Fruit fly (Drosophila melanogaster) whole organism, embryonic: Measurements from ENCODE around the gene Lrr47.

Experiments
- Adf1 ChIP-seq: fragments of 200-800 bp; sonication (Bioruptor generic); IDR thresholded peaks from 2 replicates; pipeline ENCODE4 v1.3.6; 2022; ENCODE audit warnings: missing biosample characterization, missing genetic modification characterization
- CG10267 ChIP-seq: fragments of 200-800 bp; sonication (Bioruptor generic); optimal IDR thresholded peaks from 2 replicates; lab custom pipeline; 2018; ENCODE audit warnings: missing biosample characterization, mild to moderate bottlenecking, missing genetic modification characterization, moderate library complexity
- CG12659 ChIP-seq: fragments of 200-800 bp; sonication (Bioruptor generic); optimal IDR thresholded peaks from 3 replicates; lab custom pipeline; 2017; ENCODE audit warnings: mild to moderate bottlenecking, missing biosample characterization, missing genetic modification reagents, missing genetic modification characterization
- CG12744 ChIP-seq: fragments of 200-800 bp; sonication (Bioruptor generic); optimal IDR thresholded peaks from 2 replicates; lab custom pipeline; 2016; ENCODE audit warnings: missing biosample characterization, missing genetic modification characterization
- CG13775 ChIP-seq: fragments of 200-800 bp; sonication (Bioruptor generic); optimal IDR thresholded peaks from 3 replicates; lab custom pipeline; 2017; ENCODE audit warnings: missing biosample characterization, mild to moderate bottlenecking, missing genetic modification characterization
- CG17328 ChIP-seq: fragments of 200-800 bp; sonication (Bioruptor generic); IDR thresholded peaks from 2 replicates; pipeline ENCODE4 v1.3.6; 2022; ENCODE audit warnings: missing biosample characterization, missing genetic modification characterization
- CG18619 ChIP-seq: fragments of 200-800 bp; sonication (Bioruptor generic); optimal IDR thresholded peaks from 3 replicates; lab custom pipeline; 2017; ENCODE audit warnings: missing biosample characterization, mild to moderate bottlenecking, missing genetic modification characterization
- CG2875 ChIP-seq: fragments of 200-800 bp; sonication (Bioruptor generic); optimal IDR thresholded peaks from 2 replicates; lab custom pipeline; 2017; ENCODE audit warnings: missing biosample characterization, mild to moderate bottlenecking, missing genetic modification characterization, missing genetic modification reagents
- CG3407 ChIP-seq: fragments of 200-800 bp; sonication (Bioruptor generic); optimal IDR thresholded peaks from 2 replicates; lab custom pipeline; 2018; ENCODE audit warnings: missing biosample characterization, mild to moderate bottlenecking, missing genetic modification characterization
- CG34224 ChIP-seq: fragments of 200-800 bp; sonication (Bioruptor generic); IDR thresholded peaks from 3 replicates; pipeline ENCODE4 v1.3.6; 2022; ENCODE audit warnings: missing biosample characterization, missing genetic modification characterization; ENCODE audit not compliant: partially characterized antibody
- CG42726 ChIP-seq: fragments of 200-800 bp; sonication (Bioruptor generic); IDR thresholded peaks from 2 replicates; pipeline ENCODE4 v1.3.6; 2022; ENCODE audit warnings: missing biosample characterization, missing genetic modification characterization; ENCODE audit not compliant: partially characterized antibody
- CG4617 ChIP-seq: fragments of 200-800 bp; sonication (Bioruptor generic); optimal IDR thresholded peaks from 3 replicates; lab custom pipeline; 2016; ENCODE audit warnings: missing biosample characterization, missing genetic modification characterization, borderline replicate concordance
- CG6683 ChIP-seq: fragments of 200-800 bp; sonication (Bioruptor generic); optimal IDR thresholded peaks from 2 replicates; lab custom pipeline; 2017; ENCODE audit warnings: missing biosample characterization, mild to moderate bottlenecking, missing genetic modification characterization, missing genetic modification reagents
- CG7357 ChIP-seq: fragments of 200-800 bp; sonication (Bioruptor generic); IDR thresholded peaks from 3 replicates; pipeline ENCODE4 v1.3.6; 2022; ENCODE audit warnings: missing biosample characterization, missing genetic modification characterization
- CG7372 ChIP-seq: fragments of 200-800 bp; sonication (Bioruptor generic); IDR thresholded peaks from 2 replicates; pipeline ENCODE4 v1.3.6; 2022; ENCODE audit warnings: missing biosample characterization, missing genetic modification characterization
- CG7556 ChIP-seq: fragments of 200-800 bp; sonication (Bioruptor generic); optimal IDR thresholded peaks from 2 replicates; lab custom pipeline; 2017; ENCODE audit warnings: missing biosample characterization, mild to moderate bottlenecking, missing genetic modification characterization
- CG7839 ChIP-seq: fragments of 200-800 bp; sonication (Bioruptor generic); optimal IDR thresholded peaks from 3 replicates; lab custom pipeline; 2018; ENCODE audit warnings: missing biosample characterization, mild to moderate bottlenecking, missing genetic modification characterization, moderate library complexity
- CG9215 ChIP-seq: fragments of 200-800 bp; sonication (Bioruptor generic); IDR thresholded peaks from 2 replicates; pipeline ENCODE4 v1.3.6; 2022; ENCODE audit warnings: missing biosample characterization, missing genetic modification characterization
- CHES-1-like ChIP-seq: fragments of 200-800 bp; sonication (Bioruptor generic); optimal IDR thresholded peaks from 2 replicates; lab custom pipeline; 2016; ENCODE audit warnings: missing biosample characterization, missing genetic modification characterization
- CTCF ChIP-seq: fragments of 200-800 bp; sonication (Bioruptor generic); optimal IDR thresholded peaks from 2 replicates; lab custom pipeline; 2017; ENCODE audit warnings: missing biosample characterization, mild to moderate bottlenecking, missing genetic modification characterization, moderate library complexity
- Chrac-16 ChIP-seq: fragments of 200-800 bp; sonication (Bioruptor generic); optimal IDR thresholded peaks from 3 replicates; lab custom pipeline; 2016; ENCODE audit warnings: missing biosample characterization, missing genetic modification characterization
- Dfd ChIP-seq, 2 experiments: fragments of >200 bp; optimal IDR thresholded peaks; 2 replicates each; lab custom pipeline; 2017; ENCODE audit warnings: missing biosample characterization in 2 of 2, missing genetic modification characterization in 2 of 2
- Dip2 ChIP-seq: fragments of 200-800 bp; sonication (Bioruptor generic); IDR thresholded peaks from 2 replicates; pipeline ENCODE4 v1.3.6; 2022; ENCODE audit warnings: missing biosample characterization, missing genetic modification characterization
- Doc3 ChIP-seq: fragments of 200-800 bp; sonication (Bioruptor generic); IDR thresholded peaks from 3 replicates; pipeline ENCODE4 v1.3.6; 2022; ENCODE audit warnings: missing biosample characterization, missing genetic modification characterization; ENCODE audit not compliant: partially characterized antibody
- E2f2 ChIP-seq: fragments of 200-800 bp; sonication (Bioruptor generic); IDR thresholded peaks from 2 replicates; pipeline ENCODE4 v1.3.6; 2022; ENCODE audit warnings: missing biosample characterization, missing genetic modification characterization
- Ets97D ChIP-seq: fragments of 200-800 bp; sonication (Bioruptor generic); optimal IDR thresholded peaks from 3 replicates; lab custom pipeline; 2016; ENCODE audit warnings: missing biosample characterization, missing genetic modification characterization
- HLH54F ChIP-seq: fragments of 200-800 bp; sonication (Bioruptor generic); optimal IDR thresholded peaks from 3 replicates; lab custom pipeline; 2016; ENCODE audit warnings: missing biosample characterization, missing genetic modification characterization
- Hsf ChIP-seq: fragments of 200-800 bp; sonication (Bioruptor generic); optimal IDR thresholded peaks from 3 replicates; lab custom pipeline; 2016; ENCODE audit warnings: missing biosample characterization, missing genetic modification characterization
- NK7.1 ChIP-seq: fragments of 200-800 bp; sonication (Bioruptor generic); optimal IDR thresholded peaks from 3 replicates; lab custom pipeline; 2016; ENCODE audit warnings: missing biosample characterization, missing genetic modification characterization
- Scr ChIP-seq: fragments of 200-800 bp; sonication (Bioruptor generic); IDR thresholded peaks from 2 replicates; pipeline ENCODE4 v1.3.6; 2022; ENCODE audit warnings: missing biosample characterization, missing genetic modification characterization; ENCODE audit not compliant: partially characterized antibody
- Sin3A ChIP-seq: fragments of >200 bp; optimal IDR thresholded peaks from 2 replicates; lab custom pipeline; 2018
- Sox102F ChIP-seq: fragments of 200-800 bp; sonication (Bioruptor generic); optimal IDR thresholded peaks from 2 replicates; lab custom pipeline; 2018; ENCODE audit warnings: missing biosample characterization, mild to moderate bottlenecking, missing genetic modification characterization, moderate library complexity
- aop ChIP-seq: fragments of 200-800 bp; sonication (Bioruptor generic); IDR thresholded peaks from 2 replicates; pipeline ENCODE4 v1.3.6; 2022; ENCODE audit warnings: missing biosample characterization, missing genetic modification characterization
- bowl ChIP-seq: fragments of 200-800 bp; sonication (Bioruptor generic); IDR thresholded peaks from 2 replicates; pipeline ENCODE4 v1.3.6; 2022; ENCODE audit warnings: missing biosample characterization, missing genetic modification characterization
- btn ChIP-seq: fragments of 200-800 bp; sonication (Bioruptor generic); optimal IDR thresholded peaks from 2 replicates; lab custom pipeline; 2016; ENCODE audit warnings: missing biosample characterization, missing genetic modification characterization
- dmrt11E ChIP-seq: fragments of 200-800 bp; sonication (Bioruptor generic); optimal IDR thresholded peaks from 3 replicates; lab custom pipeline; 2018; ENCODE audit warnings: missing biosample characterization, mild to moderate bottlenecking, missing genetic modification characterization, moderate library complexity
- dmrt99B ChIP-seq: fragments of 200-800 bp; sonication (Bioruptor generic); optimal IDR thresholded peaks from 2 replicates; lab custom pipeline; 2018; ENCODE audit warnings: missing biosample characterization, mild to moderate bottlenecking, missing genetic modification characterization, moderate library complexity
- dpn ChIP-seq, 2 experiments: fragments of 200-800 bp; sonication (Bioruptor generic); optimal IDR thresholded peaks; 3 replicates each; lab custom pipeline; 2016; ENCODE audit warnings: missing biosample characterization in 2 of 2, missing genetic modification characterization in 2 of 2
- fd102C ChIP-seq: fragments of 200-800 bp; sonication (Bioruptor generic); optimal IDR thresholded peaks from 2 replicates; lab custom pipeline; 2018; ENCODE audit warnings: missing biosample characterization, mild to moderate bottlenecking, missing genetic modification characterization, moderate library complexity
- fd96Cb ChIP-seq: fragments of 200-800 bp; sonication (Bioruptor generic); optimal IDR thresholded peaks from 2 replicates; lab custom pipeline; 2018; ENCODE audit warnings: missing biosample characterization, mild to moderate bottlenecking, missing genetic modification characterization, moderate library complexity
- ind ChIP-seq: fragments of 200-800 bp; sonication (Bioruptor generic); optimal IDR thresholded peaks from 3 replicates; lab custom pipeline; 2016; ENCODE audit warnings: missing biosample characterization, missing genetic modification characterization
- jing ChIP-seq: fragments of 200-800 bp; sonication (Bioruptor generic); optimal IDR thresholded peaks from 2 replicates; lab custom pipeline; 2018; ENCODE audit warnings: missing biosample characterization, mild to moderate bottlenecking, missing genetic modification characterization
- ken ChIP-seq: fragments of 200-800 bp; sonication (Bioruptor generic); IDR thresholded peaks from 3 replicates; pipeline ENCODE4 v1.3.6; 2022; ENCODE audit warnings: missing biosample characterization, missing genetic modification characterization
- pb ChIP-seq: fragments of 200-800 bp; sonication (Bioruptor generic); optimal IDR thresholded peaks from 3 replicates; lab custom pipeline; 2016; ENCODE audit warnings: missing biosample characterization, missing genetic modification characterization
- peb ChIP-seq: fragments of 200-800 bp; sonication (Bioruptor generic); IDR thresholded peaks from 2 replicates; pipeline ENCODE4 v1.3.6; 2022; ENCODE audit warnings: missing biosample characterization, missing genetic modification characterization
- pum ChIP-seq: fragments of 200-800 bp; sonication (Bioruptor generic); optimal IDR thresholded peaks from 2 replicates; lab custom pipeline; 2016; ENCODE audit warnings: missing biosample characterization, missing genetic modification characterization
- rib ChIP-seq: fragments of 200-800 bp; sonication (Bioruptor generic); IDR thresholded peaks from 2 replicates; pipeline ENCODE4 v1.3.6; 2022; ENCODE audit warnings: missing biosample characterization, missing genetic modification characterization
- run ChIP-seq: fragments of 200-800 bp; sonication (Bioruptor generic); optimal IDR thresholded peaks from 3 replicates; lab custom pipeline; 2018; ENCODE audit warnings: missing biosample characterization, mild to moderate bottlenecking, missing genetic modification characterization
- sim ChIP-seq: fragments of 200-800 bp; sonication (Bioruptor generic); IDR thresholded peaks from 2 replicates; pipeline ENCODE4 v1.3.6; 2022; ENCODE audit warnings: missing biosample characterization, missing genetic modification characterization
- sisA ChIP-seq: fragments of 200-800 bp; sonication (Bioruptor generic); IDR thresholded peaks from 2 replicates; pipeline ENCODE4 v1.3.6; 2022; ENCODE audit warnings: missing biosample characterization, missing genetic modification characterization
- slbo ChIP-seq: fragments of 200-800 bp; sonication (Bioruptor generic); IDR thresholded peaks from 2 replicates; pipeline ENCODE4 v1.3.6; 2022; ENCODE audit warnings: missing biosample characterization, missing genetic modification characterization

The Lrr47 gene

dm6 chr2L:10543048-10543752, 26.1 kb downstream of the Lrr47 start (continued):
- TF ChIP-seq CG3407 (GFP tag; lab: Kevin White, UChicago) (peak; percentile 18), Dip2 (GFP tag; lab: Robert Waterston, UW) (no peak), CTCF (GFP tag; lab: Kevin White, UChicago) (no peak), peb (GFP tag; lab: Robert Waterston, UW) (peak; percentile 15; the same call in 1 of the 2 replicates), run (tag; lab: Kevin White, UChicago) (no peak), pb (GFP tag; lab: Kevin White, UChicago) (no peak), CG17328 (GFP tag; lab: Robert Waterston, UW) (peak; percentile 61), Sox102F (peak; percentile 81), CG6683 (GFP tag; lab: Kevin White, UChicago) (no peak), CG34224 (GFP tag; lab: Robert Waterston, UW) (no peak), CG4617 (GFP tag; lab: Kevin White, UChicago) (no peak), ind (GFP tag; lab: Kevin White, UChicago) (peak; percentile 15), CG7357 (no peak), fd96Cb (peak; percentile 71), sim (GFP tag; lab: Robert Waterston, UW) (no peak), Doc3 (GFP tag; lab: Robert Waterston, UW) (no peak), Dfd (GFP tag; optimal IDR thresholded peaks at IDR 0.05; lab: Kevin White, UChicago) (no peak), HLH54F (GFP tag; lab: Kevin White, UChicago) (no peak), bowl (GFP tag; lab: Robert Waterston, UW) (no peak), CG42726 (GFP tag; lab: Robert Waterston, UW) (no peak), CG7556 (GFP tag; lab: Kevin White, UChicago) (peak; percentile 50), CG12744 (GFP tag; lab: Kevin White, UChicago) (no peak), CG7839 (tag; lab: Kevin White, UChicago) (peak; percentile 60), CG7372 (GFP tag; lab: Robert Waterston, UW) (no peak), fd102C (no peak), Ets97D (GFP tag; lab: Kevin White, UChicago) (no peak), aop (GFP tag; lab: Robert Waterston, UW) (no peak), pum (GFP tag; lab: Kevin White, UChicago) (no peak), jing (GFP tag; lab: Kevin White, UChicago) (no peak), CG12659 (GFP tag; lab: Kevin White, UChicago) (no peak), Sin3A (no peak), E2f2 (GFP tag; lab: Robert Waterston, UW) (no peak), Scr (GFP tag; lab: Robert Waterston, UW) (no peak), ken (0 out of 3 replicates have a peak, but pooled peaks have one; percentile 34), CHES-1-like (GFP tag; lab: Kevin White, UChicago) (no peak), dpn (GFP tag; optimal IDR thresholded peaks at IDR 0.05; lab: Kevin White, UChicago) (peak in 1 of 2 experiments; percentile 47), rib (GFP tag; lab: Robert Waterston, UW) (no peak), dmrt99B (tag; lab: Kevin White, UChicago) (peak; percentile 50), dmrt11E (tag; lab: Kevin White, UChicago) (peak; percentile 84), CG10267 (peak; percentile 63), NK7.1 (GFP tag; lab: Kevin White, UChicago) (no peak), CG13775 (GFP tag; lab: Kevin White, UChicago) (peak; percentile 10), slbo (GFP tag; lab: Robert Waterston, UW) (no peak), Chrac-16 (GFP tag; lab: Kevin White, UChicago) (no peak), CG18619 (GFP tag; lab: Kevin White, UChicago) (no peak), Adf1 (no peak), Hsf (no peak), CG9215 (GFP tag; lab: Robert Waterston, UW) (no peak), CG2875 (GFP tag; lab: Kevin White, UChicago) (peak; percentile 14), sisA (GFP tag; lab: Robert Waterston, UW) (0 out of 2 replicates have a peak, but pooled peaks have one; percentile 6), btn (GFP tag; lab: Kevin White, UChicago) (no peak)
